Fruit fly (Drosophila melanogaster) whole organism, pupa: Measurements from ENCODE around the gene RpS25.

Source experiments
- CG4496 ChIP-seq: fragments of 200-800 bp; sonication (Bioruptor generic); IDR thresholded peaks from 3 replicates; pipeline ENCODE4 v1.3.6; 2022; ENCODE audit warnings: missing biosample characterization, missing genetic modification characterization
- Ets98B ChIP-seq: fragments of 200-800 bp; sonication (Bioruptor generic); IDR thresholded peaks from 2 replicates; pipeline ENCODE4 v1.3.6; 2022; ENCODE audit warnings: missing biosample characterization, missing genetic modification characterization
- Pif1A ChIP-seq: fragments of 200-800 bp; sonication (Bioruptor generic); optimal IDR thresholded peaks from 3 replicates; lab custom pipeline; 2016; ENCODE audit warnings: missing biosample characterization, missing genetic modification characterization
- gl ChIP-seq: fragments of 200-800 bp; sonication (Bioruptor generic); optimal IDR thresholded peaks from 2 replicates; lab custom pipeline; 2018; ENCODE audit warnings: missing biosample characterization, mild to moderate bottlenecking, missing genetic modification characterization
- rn ChIP-seq: fragments of 200-800 bp; sonication (Bioruptor generic); IDR thresholded peaks from 2 replicates; pipeline ENCODE4 v1.3.6; 2022; ENCODE audit warnings: missing biosample characterization, missing genetic modification characterization

DNA sequence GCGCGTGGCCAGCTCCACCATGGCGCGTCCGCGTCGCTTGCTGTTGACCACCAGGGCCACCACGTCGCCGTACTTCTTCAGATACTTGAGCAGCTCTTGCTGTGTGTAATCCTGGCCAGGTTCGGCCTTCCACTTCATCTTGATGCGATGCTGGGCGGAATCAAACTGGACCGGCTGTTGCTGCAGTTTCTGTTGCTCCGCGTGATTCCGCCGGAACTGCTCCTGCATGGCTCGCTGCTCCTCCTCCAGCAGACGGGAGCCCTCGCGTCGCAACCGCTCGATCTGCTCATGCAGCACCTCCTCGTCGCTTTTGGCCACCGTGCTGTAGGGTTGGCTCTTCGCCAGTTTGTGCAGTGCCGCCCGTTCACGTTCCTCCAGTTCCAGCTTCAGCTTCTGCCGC, 14.9 kb upstream of the RpS25 start:
- TF ChIP-seq gl: no peak
- TF ChIP-seq Pif1A (GFP tag; lab: Kevin White, UChicago): no peak
- TF ChIP-seq CG4496 (GFP tag; lab: Robert Waterston, UW): no peak
- TF ChIP-seq Ets98B: no peak
- TF ChIP-seq rn: no peak
